Worm (Caenorhabditis elegans) whole organism, L2 larva: Measurements from ENCODE around the gene mltn-6.

Experiments used
- R02D3.7 ChIP-seq: fragments of 150-350 bp; optimal IDR thresholded peaks from 2 replicates; lab custom pipeline; 2014; ENCODE audit warnings: missing biosample characterization, missing genetic modification characterization
- ZK546.5 ChIP-seq: sonication (generic microtip); optimal IDR thresholded peaks from 2 replicates; lab custom pipeline; 2017; ENCODE audit warnings: missing biosample characterization, missing genetic modification characterization
- elt-1 ChIP-seq: fragments of 150-350 bp; optimal IDR thresholded peaks from 2 replicates; lab custom pipeline; 2014; ENCODE audit warnings: missing biosample characterization, missing genetic modification characterization
- lin-13 ChIP-seq: fragments of 150-350 bp; optimal IDR thresholded peaks from 2 replicates; lab custom pipeline; 2014; ENCODE audit warnings: missing biosample characterization, missing genetic modification reagents, missing genetic modification characterization
- lsy-2 ChIP-seq, 2 experiments: fragments of 150-350 bp in 1 of 2; sonication (generic microtip) in 1 of 2; optimal IDR thresholded peaks; 2 replicates each; lab custom pipeline; 2014 to 2017; ENCODE audit warnings: missing biosample characterization in 2 of 2, missing genetic modification characterization in 2 of 2
- mdl-1 ChIP-seq, 2 experiments: fragments of 150-350 bp in 1 of 2; sonication (generic microtip) in 1 of 2; optimal IDR thresholded peaks; 2 replicates each; lab custom pipeline; 2017; ENCODE audit warnings: missing biosample characterization in 2 of 2, missing genetic modification characterization in 2 of 2
- nhr-12 ChIP-seq: fragments of 150-350 bp; optimal IDR thresholded peaks from 2 replicates; lab custom pipeline; 2014; ENCODE audit warnings: missing biosample characterization, missing genetic modification characterization
- nhr-23 ChIP-seq: fragments of 150-350 bp; optimal IDR thresholded peaks from 2 replicates; lab custom pipeline; 2014; ENCODE audit warnings: missing biosample characterization, missing genetic modification reagents, missing genetic modification characterization
- nhr-237 ChIP-seq: fragments of 150-350 bp; optimal IDR thresholded peaks from 2 replicates; lab custom pipeline; 2014; ENCODE audit warnings: missing biosample characterization, missing genetic modification characterization
- nhr-77 ChIP-seq: fragments of 150-350 bp; optimal IDR thresholded peaks from 2 replicates; lab custom pipeline; 2014; ENCODE audit warnings: missing biosample characterization, missing genetic modification characterization
- snpc-4 ChIP-seq: fragments of 150-350 bp; optimal IDR thresholded peaks from 2 replicates; lab custom pipeline; 2014; ENCODE audit warnings: missing biosample characterization, missing genetic modification characterization
- unc-62 ChIP-seq: fragments of 150-350 bp; optimal IDR thresholded peaks from 2 replicates; lab custom pipeline; 2014; ENCODE audit warnings: missing biosample characterization, missing genetic modification reagents, missing genetic modification characterization
- zag-1 ChIP-seq: fragments of 150-350 bp; optimal IDR thresholded peaks from 2 replicates; lab custom pipeline; 2014; ENCODE audit warnings: missing biosample characterization, missing genetic modification characterization
- ztf-4 ChIP-seq: fragments of 150-350 bp; optimal IDR thresholded peaks from 2 replicates; lab custom pipeline; 2014; ENCODE audit warnings: missing biosample characterization, missing genetic modification characterization

DNA sequence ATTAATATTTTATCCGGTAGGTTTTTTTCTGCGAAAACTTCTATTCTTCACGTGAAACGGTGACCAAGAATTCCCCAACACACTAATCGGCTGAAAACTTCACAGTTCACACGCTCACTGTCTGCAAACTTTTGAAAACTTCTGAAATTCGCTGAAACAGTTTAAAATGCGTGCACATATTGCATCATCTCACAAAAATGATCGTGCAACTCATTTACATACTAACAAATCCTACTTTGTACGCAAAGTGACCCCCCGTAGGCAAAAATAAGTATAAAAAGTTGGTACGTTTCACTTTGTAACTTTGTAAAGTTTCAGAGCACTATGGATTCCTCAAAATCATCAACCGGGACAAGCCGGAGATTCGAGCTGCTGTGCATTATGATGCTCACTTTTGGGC lies 23.6 kb downstream of the mltn-6 start, which contains the start of gene ZK6.6:
- TF ChIP-seq nhr-77, result no peak
- TF ChIP-seq ZK546.5 (tag; lab: Kevin White, UChicago), result no peak
- TF ChIP-seq elt-1, result no peak
- no peak for TF ChIP-seq lsy-2 (tag; optimal IDR thresholded peaks at IDR 0.05; lab: Kevin White, UChicago)
- no peak for TF ChIP-seq ztf-4 (tag; lab: Kevin White, UChicago)
- no peak for TF ChIP-seq zag-1 (tag; lab: Kevin White, UChicago)
- TF ChIP-seq unc-62 (GFP tag; lab: Kevin White, UChicago), result no peak
- no peak for TF ChIP-seq nhr-12
- TF ChIP-seq R02D3.7, result no peak
- TF ChIP-seq nhr-237 (tag; lab: Kevin White, UChicago), result no peak
- TF ChIP-seq mdl-1 (tag; optimal IDR thresholded peaks at IDR 0.05; lab: Kevin White, UChicago), result no peak
- TF ChIP-seq snpc-4 (tag; lab: Kevin White, UChicago), result no peak
- no peak for TF ChIP-seq nhr-23 (tag; lab: Kevin White, UChicago)
- no peak for TF ChIP-seq lin-13 (GFP tag; lab: Kevin White, UChicago)
